Worm (Caenorhabditis elegans): ENCODE measurements around the gene epic-1.
A peak's percentile ranks its signal among the peaks of the same experiment; 100 is the strongest.

Gene epic-1

ce11 chrIV:17471870-17472459 is at the start of gene epic-1:
Gene epic-1 (minus strand): TSS chrIV:17471920.
- TF ChIP-seq bed-3 (GFP tag; optimal IDR thresholded peaks at IDR 0.05) (no peak), zip-8 (tag; optimal IDR thresholded peaks at IDR 0.05) (peak; percentile 12)

ce11 chrIV:17490679-17491078 is 19.0 kb upstream of the epic-1 start, which contains the start of gene nas-6:
Gene nas-6 (minus strand): TSS chrIV:17490779.
- TF ChIP-seq pha-4 (tag; optimal IDR thresholded peaks at IDR 0.05), result peak; percentile 11
- no peak for TF ChIP-seq unc-39 (tag; optimal IDR thresholded peaks at IDR 0.05)

ce11 chrIV:17483230-17483629 is 11.5 kb upstream of the epic-1 start, which contains the start of gene rabr-2:
Gene rabr-2 (minus strand): TSS chrIV:17483330.
- TF ChIP-seq unc-120 (tag; optimal IDR thresholded peaks at IDR 0.05; ENCODE audit: poor library complexity, severe bottlenecking), result no peak
- TF ChIP-seq bed-3 (GFP tag; optimal IDR thresholded peaks at IDR 0.05), result no peak
- no peak for TF ChIP-seq lin-32 (GFP tag; optimal IDR thresholded peaks at IDR 0.05)
- no peak for TF ChIP-seq ces-1 (GFP tag; optimal IDR thresholded peaks at IDR 0.05)
- no peak for TF ChIP-seq nhr-76 (tag; optimal IDR thresholded peaks at IDR 0.05)
- no peak for TF ChIP-seq ceh-83 (GFP tag; optimal IDR thresholded peaks at IDR 0.05)
- no peak for TF ChIP-seq ceh-43 (GFP tag; optimal IDR thresholded peaks at IDR 0.05)
- TF ChIP-seq unc-39 (tag; optimal IDR thresholded peaks at IDR 0.05), result no peak
- no peak for TF ChIP-seq nhr-2 (tag; optimal IDR thresholded peaks at IDR 0.05)
- no peak for TF ChIP-seq nhr-237 (tag; optimal IDR thresholded peaks at IDR 0.05)
- TF ChIP-seq unc-62 (GFP tag; optimal IDR thresholded peaks at IDR 0.05), result no peak
- no peak for TF ChIP-seq lin-13 (tag; optimal IDR thresholded peaks at IDR 0.05)
- TF ChIP-seq zip-8 (tag; optimal IDR thresholded peaks at IDR 0.05), result no peak
- no peak for TF ChIP-seq flh-1 (GFP tag; optimal IDR thresholded peaks at IDR 0.05)

ce11 chrIV:17475743-17476142 is 4.0 kb upstream of the epic-1 start, which contains the start of gene grl-24:
Gene grl-24 (minus strand): TSS chrIV:17475843.
- no peak for TF ChIP-seq ham-2 (GFP tag; optimal IDR thresholded peaks at IDR 0.05)
- TF ChIP-seq snpc-4 (tag; optimal IDR thresholded peaks at IDR 0.05), result no peak
- no peak for TF ChIP-seq bed-3 (GFP tag; optimal IDR thresholded peaks at IDR 0.05)
- no peak for TF ChIP-seq unc-62 (GFP tag; optimal IDR thresholded peaks at IDR 0.05)
- no peak for TF ChIP-seq nhr-76 (tag; optimal IDR thresholded peaks at IDR 0.05)
- no peak for TF ChIP-seq nhr-2 (tag; optimal IDR thresholded peaks at IDR 0.05)
- no peak for TF ChIP-seq mab-5 (tag; optimal IDR thresholded peaks at IDR 0.05)

- TF ChIP-seq M03D4.4 (tag; optimal IDR thresholded peaks at IDR 0.05), result no peak
- TF ChIP-seq unc-62 (GFP tag; optimal IDR thresholded peaks at IDR 0.05), result no peak
- TF ChIP-seq bed-3 (GFP tag; optimal IDR thresholded peaks at IDR 0.05), result no peak
- TF ChIP-seq mls-2 (tag; optimal IDR thresholded peaks at IDR 0.05), result no peak
- TF ChIP-seq nhr-76 (tag; optimal IDR thresholded peaks at IDR 0.05), result no peak
- TF ChIP-seq ceh-83 (GFP tag; optimal IDR thresholded peaks at IDR 0.05), result no peak
- no peak for TF ChIP-seq nhr-12 (tag; optimal IDR thresholded peaks at IDR 0.05)
- TF ChIP-seq snpc-4 (tag; optimal IDR thresholded peaks at IDR 0.05), result no peak
- no peak for TF ChIP-seq unc-39 (tag; optimal IDR thresholded peaks at IDR 0.05)
- no peak for TF ChIP-seq hlh-1 (tag; optimal IDR thresholded peaks at IDR 0.05)
- no peak for TF ChIP-seq ham-2 (GFP tag; optimal IDR thresholded peaks at IDR 0.05)
- no peak for TF ChIP-seq cnd-1 (tag; optimal IDR thresholded peaks at IDR 0.05)
- TF ChIP-seq ceh-43 (GFP tag; optimal IDR thresholded peaks at IDR 0.05), result no peak
- TF ChIP-seq pha-4 (tag; optimal IDR thresholded peaks at IDR 0.05), result no peak
- no peak for TF ChIP-seq tbx-8 (GFP tag; optimal IDR thresholded peaks at IDR 0.05)
- no peak for TF ChIP-seq ceh-39 (tag; optimal IDR thresholded peaks at IDR 0.05)
- no peak for TF ChIP-seq blmp-1 (tag; optimal IDR thresholded peaks at IDR 0.05)
- no peak for TF ChIP-seq lin-13 (tag; optimal IDR thresholded peaks at IDR 0.05)
- TF ChIP-seq zip-8 (tag; optimal IDR thresholded peaks at IDR 0.05), result no peak
- no peak for TF ChIP-seq nhr-237 (tag; optimal IDR thresholded peaks at IDR 0.05)
These were observed 3.5 kb upstream of the epic-1 start, which contains the start of gene F11E6.9 for ce11 chrIV:17475242-17475641. Gene F11E6.9 (minus strand): TSS chrIV:17475342.

DNA sequence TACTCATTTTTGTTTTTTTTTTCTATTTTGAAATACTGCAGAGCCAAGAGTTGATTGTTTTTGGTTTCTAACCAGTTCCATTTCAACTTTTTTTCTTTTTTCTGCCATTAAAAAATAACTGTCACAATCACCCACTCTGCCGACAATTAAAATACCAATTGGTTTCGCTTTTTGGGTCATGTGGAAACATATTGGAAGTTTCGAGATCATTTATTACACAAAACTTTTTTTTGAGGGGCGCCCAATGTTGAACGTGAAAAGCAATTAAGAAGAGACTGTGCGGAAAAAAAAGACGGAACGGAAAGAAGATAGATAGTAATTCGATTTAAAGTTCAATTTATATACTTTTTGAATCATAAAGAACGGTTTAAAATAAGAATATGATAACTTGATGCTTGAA is 2.3 kb upstream of the epic-1 start:
- no peak for TF ChIP-seq lsy-2 (tag; optimal IDR thresholded peaks at IDR 0.05)
- TF ChIP-seq ces-1 (GFP tag; optimal IDR thresholded peaks at IDR 0.05), result no peak
- no peak for TF ChIP-seq ham-2 (GFP tag; optimal IDR thresholded peaks at IDR 0.05)

- TF ChIP-seq unc-39 (tag; optimal IDR thresholded peaks at IDR 0.05) (no peak), elt-1 (tag; optimal IDR thresholded peaks at IDR 0.05; ENCODE audit: borderline replicate concordance, insufficient read depth) (no peak), pha-4 (tag; optimal IDR thresholded peaks at IDR 0.05) (no peak), mab-5 (tag; optimal IDR thresholded peaks at IDR 0.05) (no peak), mls-2 (tag; optimal IDR thresholded peaks at IDR 0.05) (no peak), blmp-1 (tag; optimal IDR thresholded peaks at IDR 0.05) (no peak), ham-2 (GFP tag; optimal IDR thresholded peaks at IDR 0.05) (no peak), lsy-2 (tag; optimal IDR thresholded peaks at IDR 0.05) (no peak), ceh-83 (GFP tag; optimal IDR thresholded peaks at IDR 0.05) (no peak), nhr-12 (tag; optimal IDR thresholded peaks at IDR 0.05) (no peak), nhr-2 (tag; optimal IDR thresholded peaks at IDR 0.05) (no peak), lin-13 (tag; optimal IDR thresholded peaks at IDR 0.05) (no peak), ces-1 (GFP tag; optimal IDR thresholded peaks at IDR 0.05) (no peak), cnd-1 (tag; optimal IDR thresholded peaks at IDR 0.05) (no peak), zip-8 (tag; optimal IDR thresholded peaks at IDR 0.05) (no peak), nhr-237 (tag; optimal IDR thresholded peaks at IDR 0.05) (no peak), nhr-76 (tag; optimal IDR thresholded peaks at IDR 0.05) (no peak), unc-62 (GFP tag; optimal IDR thresholded peaks at IDR 0.05) (no peak), mep-1 (tag; optimal IDR thresholded peaks at IDR 0.05) (no peak), sem-2 (GFP tag; optimal IDR thresholded peaks at IDR 0.05) (no peak)
These were observed 1.3 kb upstream of the epic-1 start, which contains the start of gene gba-3 for ce11 chrIV:17473034-17473433. Gene gba-3 (plus strand): TSS chrIV:17473334.

Data from whole organism, mixed stage, embryonic.